Fruit fly (Drosophila melanogaster): ENCODE results near the gene CG14683.

CG14683 gene

DNA sequence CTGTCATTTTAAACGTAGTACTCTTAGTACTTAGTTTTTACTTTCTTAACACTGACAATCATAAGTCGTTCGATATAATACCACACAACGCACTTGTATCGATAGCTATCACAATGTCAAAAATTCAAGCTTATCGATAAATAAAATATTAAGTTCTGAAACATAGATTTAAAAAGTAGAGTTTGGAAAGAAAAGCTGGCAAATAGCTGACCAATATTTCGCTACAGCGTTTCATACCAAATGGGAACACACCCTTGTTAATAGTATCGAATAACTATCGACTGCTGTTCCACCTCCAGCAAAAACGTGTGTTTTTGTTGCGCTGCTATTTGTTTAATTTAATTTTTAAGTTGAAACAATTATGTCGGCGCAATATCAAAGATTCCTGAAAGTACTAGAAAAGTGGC is at the start of gene CG14683, which contains the start of the genes pug and CG46459 (continued):
- TF ChIP-seq Ets97D (GFP tag; optimal IDR thresholded peaks at IDR 0.05), result peak; percentile 80
- TF ChIP-seq Nf-YC (tag; optimal IDR thresholded peaks at IDR 0.05), result peak; percentile 25
- TF ChIP-seq CG2889 (GFP tag; IDR thresholded peaks at IDR 0.05), result no peak
- peak; percentile 25 for TF ChIP-seq Max (GFP tag; optimal IDR thresholded peaks at IDR 0.05)
- TF ChIP-seq CG34376 (GFP tag; optimal IDR thresholded peaks at IDR 0.05), result no peak
- TF ChIP-seq CG31224 (GFP tag; IDR thresholded peaks at IDR 0.05), result 0 out of 2 replicates have a peak, but pooled peaks have one; percentile 16
- TF ChIP-seq CG14441 (GFP tag; IDR thresholded peaks at IDR 0.05), result peak; percentile 39; the same call in 1 of the 2 replicates
- TF ChIP-seq CG7786 (GFP tag; optimal IDR thresholded peaks at IDR 0.05), result peak; percentile 46
- no peak for TF ChIP-seq CG6175 (GFP tag; IDR thresholded peaks at IDR 0.05)
- no peak for TF ChIP-seq Gsc (GFP tag; IDR thresholded peaks at IDR 0.05)
- TF ChIP-seq lola (GFP tag; optimal IDR thresholded peaks at IDR 0.05), result peak in 1 of 3 experiments; percentile 26
- TF ChIP-seq CG4617 (GFP tag; optimal IDR thresholded peaks at IDR 0.05; ENCODE audit: borderline replicate concordance), result peak; percentile 60
- TF ChIP-seq Dip3 (GFP tag; optimal IDR thresholded peaks at IDR 0.05), result peak; percentile 52
- peak; percentile 11 for TF ChIP-seq fu2 (GFP tag; optimal IDR thresholded peaks at IDR 0.05)
- peak; percentile 10 for TF ChIP-seq Hmx (GFP tag; optimal IDR thresholded peaks at IDR 0.05)
- TF ChIP-seq CG13775 (GFP tag; optimal IDR thresholded peaks at IDR 0.05), result peak; percentile 25
- TF ChIP-seq Dll (GFP tag; IDR thresholded peaks at IDR 0.05; ENCODE audit: partially characterized antibody), result peak; percentile 99
- no peak for TF ChIP-seq Poxn (GFP tag; IDR thresholded peaks at IDR 0.05)
- peak in 1 of 2 experiments; percentile 65 for TF ChIP-seq crp (GFP tag; optimal IDR thresholded peaks at IDR 0.05)
- peak; percentile 60 for TF ChIP-seq CG30403 (GFP tag; optimal IDR thresholded peaks at IDR 0.05)
- TF ChIP-seq CG8944 (GFP tag; optimal IDR thresholded peaks at IDR 0.05), result peak; percentile 32
- no peak for TF ChIP-seq bigmax (GFP tag; optimal IDR thresholded peaks at IDR 0.05)
- TF ChIP-seq B-H2 (GFP tag; optimal IDR thresholded peaks at IDR 0.05), result peak; percentile 14
- TF ChIP-seq Atf3 (GFP tag; optimal IDR thresholded peaks at IDR 0.05), result peak; percentile 40
- TF ChIP-seq klu (GFP tag; IDR thresholded peaks at IDR 0.05), result no peak
- TF ChIP-seq CG8290 (GFP tag; optimal IDR thresholded peaks at IDR 0.05), result peak; percentile 58
- TF ChIP-seq CG8290 (tag; optimal IDR thresholded peaks at IDR 0.05), result no peak
- TF ChIP-seq CG18011 (GFP tag; optimal IDR thresholded peaks at IDR 0.05), result peak; percentile 2
- TF ChIP-seq Sox102F (GFP tag; optimal IDR thresholded peaks at IDR 0.05), result peak; percentile 11
- TF ChIP-seq CG12236 (GFP tag; optimal IDR thresholded peaks at IDR 0.05), result no peak
- peak; percentile 36 for TF ChIP-seq CG10654 (GFP tag; optimal IDR thresholded peaks at IDR 0.05)
- TF ChIP-seq Hmr (GFP tag; optimal IDR thresholded peaks at IDR 0.05), result peak; percentile 6
- TF ChIP-seq Hr3 (GFP tag; optimal IDR thresholded peaks at IDR 0.05), result peak; percentile 17
- TF ChIP-seq zen2 (GFP tag; IDR thresholded peaks at IDR 0.05; ENCODE audit: partially characterized antibody), result peak; percentile 94
- TF ChIP-seq NFAT (GFP tag; IDR thresholded peaks at IDR 0.05), result no peak
- TF ChIP-seq en (GFP tag; optimal IDR thresholded peaks at IDR 0.05), result peak; percentile 20
- TF ChIP-seq CG8359 (GFP tag; optimal IDR thresholded peaks at IDR 0.05; ENCODE audit: borderline replicate concordance), result no peak
- no peak for TF ChIP-seq CrebB (tag; optimal IDR thresholded peaks at IDR 0.05)
- no peak for TF ChIP-seq CG4282 (GFP tag; optimal IDR thresholded peaks at IDR 0.05)
- TF ChIP-seq Dfd (GFP tag; optimal IDR thresholded peaks at IDR 0.05), result no peak
- peak; percentile 24 for TF ChIP-seq HmgZ (tag; optimal IDR thresholded peaks at IDR 0.05)
- TF ChIP-seq zfh2 (GFP tag; optimal IDR thresholded peaks at IDR 0.05), result peak; percentile 60
- peak; percentile 18 for TF ChIP-seq Atf-2 (GFP tag; optimal IDR thresholded peaks at IDR 0.05)
- peak; percentile 75 for TF ChIP-seq CG2116 (GFP tag; optimal IDR thresholded peaks at IDR 0.05)
- no peak for TF ChIP-seq esg (GFP tag; conservative IDR thresholded peaks at IDR 0.05)
- TF ChIP-seq pnt (GFP tag; optimal IDR thresholded peaks at IDR 0.05), result peak; percentile 17
- no peak for TF ChIP-seq exex (tag; optimal IDR thresholded peaks at IDR 0.05)
- TF ChIP-seq ap (GFP tag; IDR thresholded peaks at IDR 0.05), result no peak
- peak; percentile 32 for TF ChIP-seq CG9609 (GFP tag; optimal IDR thresholded peaks at IDR 0.05)
- no peak for TF ChIP-seq CG13296 (GFP tag; optimal IDR thresholded peaks at IDR 0.05)
- no peak for TF ChIP-seq CG33557 (GFP tag; optimal IDR thresholded peaks at IDR 0.05)

Measured in whole organism, embryonic.